Worm (Caenorhabditis elegans) whole organism, L4 larva: Measurements from ENCODE around the gene M163.10.
A peak's percentile ranks its signal among the peaks of the same experiment; 100 is the strongest.

Experiments
- D1046.2 ChIP-seq: fragments of 200-800 bp; sonication (Bioruptor generic); IDR thresholded peaks from 2 replicates; pipeline ENCODE4 v1.3.6; 2022; ENCODE audit warnings: missing genetic modification characterization, missing compliant biosample characterization
- F26F4.8 ChIP-seq: fragments of 200-800 bp; sonication (Bioruptor generic); conservative IDR thresholded peaks from 2 replicates; pipeline ENCODE4 v1.3.6; 2022; ENCODE audit warnings: missing genetic modification characterization, missing compliant biosample characterization
- T20F7.1 ChIP-seq: fragments of 200-800 bp; sonication (Bioruptor generic); optimal IDR thresholded peaks from 2 replicates; lab custom pipeline; 2018; ENCODE audit warnings: mild to moderate bottlenecking, missing genetic modification characterization, missing compliant biosample characterization
- Y5F2A.4 ChIP-seq: fragments of 200-800 bp; sonication (Bioruptor generic); optimal IDR thresholded peaks from 2 replicates; lab custom pipeline; 2018; ENCODE audit warnings: mild to moderate bottlenecking, missing genetic modification characterization, missing compliant biosample characterization
- aha-1 ChIP-seq: fragments of 150-350 bp; peaks from one replicate; lab custom pipeline; 2014; ENCODE audit warnings: missing biosample characterization, missing genetic modification characterization
- ceh-20 ChIP-seq: fragments of 200-800 bp; sonication (Bioruptor generic); IDR thresholded peaks from 2 replicates; pipeline ENCODE4 v1.3.6; 2022; ENCODE audit warnings: missing genetic modification reagents, missing genetic modification characterization, missing compliant biosample characterization
- ctbp-1 ChIP-seq: fragments of 200-800 bp; sonication (Bioruptor generic); IDR thresholded peaks from 2 replicates; pipeline ENCODE4 v1.3.6; 2022; ENCODE audit warnings: missing genetic modification reagents, missing genetic modification characterization, missing compliant biosample characterization
- daf-12 ChIP-seq: fragments of 150-350 bp; optimal IDR thresholded peaks from 2 replicates; lab custom pipeline; 2014; ENCODE audit warnings: missing biosample characterization, missing genetic modification reagents, missing genetic modification characterization
- daf-16 ChIP-seq, 3 experiments: sonication (generic microtip); optimal IDR thresholded peaks; 2 replicates each; lab custom pipeline; 2016 to 2017; ENCODE audit warnings: missing genetic modification characterization in 3 of 3, missing genetic modification reagents in 3 of 3, mild to moderate bottlenecking in 2 of 3, missing compliant biosample characterization in 2 of 3, missing biosample characterization in 1 of 3, moderate library complexity in 1 of 3
- dmd-6 ChIP-seq: fragments of 200-800 bp; sonication (Bioruptor generic); IDR thresholded peaks from 2 replicates; pipeline ENCODE4 v1.3.6; 2022; ENCODE audit warnings: missing genetic modification reagents, missing genetic modification characterization, missing compliant biosample characterization
- dmd-9 ChIP-seq: fragments of 200-800 bp; sonication (Bioruptor generic); IDR thresholded peaks from 2 replicates; pipeline ENCODE4 v1.3.6; 2022; ENCODE audit warnings: missing genetic modification reagents, missing genetic modification characterization, missing compliant biosample characterization
- duxl-1 ChIP-seq: sonication (generic microtip); optimal IDR thresholded peaks from 2 replicates; lab custom pipeline; 2016; ENCODE audit warnings: mild to moderate bottlenecking, missing genetic modification characterization, moderate library complexity, missing compliant biosample characterization; ENCODE audit not compliant: poor library complexity
- gei-8 ChIP-seq: fragments of 200-800 bp; sonication (Bioruptor generic); optimal IDR thresholded peaks from 2 replicates; lab custom pipeline; 2018; ENCODE audit warnings: mild to moderate bottlenecking, missing genetic modification characterization, missing compliant biosample characterization
- hlh-30 ChIP-seq: sonication (generic microtip); optimal IDR thresholded peaks from 2 replicates; lab custom pipeline; 2017; ENCODE audit warnings: antibody characterized with exemption, mild to moderate bottlenecking, missing genetic modification characterization, missing compliant biosample characterization; ENCODE audit not compliant: insufficient read depth
- hmg-1.1 ChIP-seq: fragments of 200-800 bp; sonication (Bioruptor generic); IDR thresholded peaks from 2 replicates; pipeline ENCODE4 v1.3.6; 2022; ENCODE audit warnings: missing genetic modification reagents, missing genetic modification characterization, missing compliant biosample characterization
- lim-7 ChIP-seq: fragments of 200-800 bp; sonication (Bioruptor generic); IDR thresholded peaks from 2 replicates; pipeline ENCODE4 v1.3.6; 2022; ENCODE audit warnings: missing genetic modification characterization, missing compliant biosample characterization
- lin-13 ChIP-seq: fragments of 150-350 bp; optimal IDR thresholded peaks from 2 replicates; lab custom pipeline; 2014; ENCODE audit warnings: missing biosample characterization, missing genetic modification reagents, missing genetic modification characterization
- mdt-29 ChIP-seq: fragments of 200-800 bp; sonication (Bioruptor generic); IDR thresholded peaks from 2 replicates; pipeline ENCODE4 v1.3.6; 2022; ENCODE audit warnings: missing genetic modification reagents, missing genetic modification characterization, missing compliant biosample characterization
- mxl-3 ChIP-seq: fragments of 200-800 bp; sonication (Bioruptor generic); optimal IDR thresholded peaks from 2 replicates; lab custom pipeline; 2018; ENCODE audit warnings: mild to moderate bottlenecking, missing genetic modification characterization, missing compliant biosample characterization
- nhr-102 ChIP-seq: sonication (generic microtip); optimal IDR thresholded peaks from 2 replicates; lab custom pipeline; 2016; ENCODE audit warnings: mild to moderate bottlenecking, missing genetic modification characterization, moderate library complexity, missing compliant biosample characterization
- nhr-25 ChIP-seq: sonication (generic microtip); optimal IDR thresholded peaks from 2 replicates; lab custom pipeline; 2017; ENCODE audit warnings: missing genetic modification characterization, mild to moderate bottlenecking, missing compliant biosample characterization, antibody characterized with exemption, moderate library complexity, borderline replicate concordance; ENCODE audit not compliant: insufficient read depth
- nhr-28 ChIP-seq: fragments of 150-350 bp; optimal IDR thresholded peaks from 2 replicates; lab custom pipeline; 2014; ENCODE audit warnings: missing biosample characterization, missing genetic modification characterization
- nhr-41 ChIP-seq: fragments of 200-800 bp; sonication (Bioruptor generic); IDR thresholded peaks from 2 replicates; pipeline ENCODE4 v1.3.6; 2022; ENCODE audit warnings: missing genetic modification reagents, missing genetic modification characterization, missing compliant biosample characterization
- nhr-42 ChIP-seq: fragments of 200-800 bp; sonication (Bioruptor generic); IDR thresholded peaks from 2 replicates; pipeline ENCODE4 v1.3.6; 2022; ENCODE audit warnings: missing genetic modification characterization, missing compliant biosample characterization
- nhr-48 ChIP-seq: sonication (generic microtip); optimal IDR thresholded peaks from 2 replicates; lab custom pipeline; 2016; ENCODE audit warnings: mild to moderate bottlenecking, missing genetic modification characterization, missing compliant biosample characterization
- php-3 ChIP-seq: fragments of 200-800 bp; sonication (Bioruptor generic); IDR thresholded peaks from 2 replicates; pipeline ENCODE4 v1.3.6; 2022; ENCODE audit warnings: missing genetic modification reagents, missing genetic modification characterization, missing compliant biosample characterization
- rbr-2 ChIP-seq: sonication (generic microtip); optimal IDR thresholded peaks from 2 replicates; lab custom pipeline; 2016; ENCODE audit warnings: missing genotype, missing genetic modification characterization, missing compliant biosample characterization
- saeg-2 ChIP-seq: fragments of 200-800 bp; sonication (Bioruptor generic); IDR thresholded peaks from 2 replicates; pipeline ENCODE4 v1.3.6; 2022; ENCODE audit warnings: missing genetic modification reagents, missing genetic modification characterization, missing compliant biosample characterization
- snpc-1.2 ChIP-seq: fragments of 200-800 bp; sonication (Bioruptor generic); IDR thresholded peaks from 2 replicates; pipeline ENCODE4 v1.3.6; 2022; ENCODE audit warnings: missing genetic modification reagents, missing genetic modification characterization, missing compliant biosample characterization
- spr-1 ChIP-seq: sonication (generic microtip); optimal IDR thresholded peaks from 2 replicates; lab custom pipeline; 2016; ENCODE audit warnings: mild to moderate bottlenecking, missing genetic modification characterization, missing compliant biosample characterization
- tra-1 ChIP-seq: fragments of 200-800 bp; sonication (Bioruptor generic); IDR thresholded peaks from 2 replicates; pipeline ENCODE4 v1.3.6; 2022; ENCODE audit warnings: missing genetic modification reagents, missing genetic modification characterization, missing compliant biosample characterization
- zfp-2 ChIP-seq: sonication (generic microtip); optimal IDR thresholded peaks from 2 replicates; lab custom pipeline; 2016; ENCODE audit warnings: mild to moderate bottlenecking, missing genetic modification characterization, missing compliant biosample characterization
- zfp-3 ChIP-seq: fragments of 200-800 bp; sonication (Bioruptor generic); conservative IDR thresholded peaks from 2 replicates; pipeline ENCODE4 v1.3.6; 2022; ENCODE audit warnings: missing genetic modification reagents, missing genetic modification characterization, missing compliant biosample characterization
- zip-2 ChIP-seq: fragments of 150-350 bp; optimal IDR thresholded peaks from 2 replicates; lab custom pipeline; 2014; ENCODE audit warnings: missing biosample characterization, missing genetic modification characterization

M163.10 gene

DNA sequence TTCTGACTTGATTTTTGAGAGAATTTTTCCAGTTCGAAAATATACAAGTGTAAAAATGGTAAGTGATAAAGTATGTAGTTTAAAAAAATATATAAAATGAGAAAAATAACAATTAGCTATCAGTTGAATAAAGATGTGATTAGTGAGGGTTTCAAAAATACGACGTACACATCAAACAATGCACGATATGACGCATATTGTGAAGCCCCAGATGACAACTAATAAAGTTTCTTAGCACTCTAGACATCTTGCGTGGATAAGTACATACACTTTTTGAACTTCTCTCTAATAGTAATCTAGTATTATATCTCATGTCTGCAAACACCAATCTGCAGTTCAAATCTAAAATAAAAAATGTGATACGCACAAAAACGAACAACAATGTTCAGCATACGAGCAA lies 40.4 kb upstream of the M163.10 start:
- peak; percentile 55 for TF ChIP-seq aha-1
- no peak for TF ChIP-seq Y5F2A.4 (GFP tag; lab: Kevin White, UChicago)

DNA sequence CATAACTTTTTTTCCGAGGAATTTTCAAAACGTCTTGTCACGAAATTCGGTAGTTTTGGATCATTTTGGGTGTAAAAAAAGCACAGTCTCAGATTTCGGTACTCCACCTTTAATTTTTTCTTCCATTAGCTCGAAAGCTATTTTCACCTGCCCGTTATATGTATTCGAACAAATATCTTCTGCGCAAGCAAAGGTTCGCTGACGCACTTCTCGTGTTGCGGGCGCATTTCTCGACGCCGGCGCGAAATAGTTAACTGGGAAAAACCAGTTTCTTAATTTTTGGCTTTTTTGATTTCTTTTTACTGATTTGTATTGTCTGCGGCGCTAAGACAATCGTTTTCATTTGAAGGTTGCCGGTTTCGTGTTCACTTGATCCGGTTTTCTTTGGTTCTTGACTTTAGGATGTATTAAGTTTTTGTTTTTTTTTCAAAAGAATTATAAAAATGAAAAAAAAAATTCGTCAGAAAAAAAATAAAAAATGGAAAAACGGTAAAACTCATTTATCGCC lies 35.1 kb upstream of the M163.10 start:
- TF ChIP-seq daf-12 (tag; lab: Kevin White, UChicago): no peak
- TF ChIP-seq aha-1: peak; percentile 68

DNA sequence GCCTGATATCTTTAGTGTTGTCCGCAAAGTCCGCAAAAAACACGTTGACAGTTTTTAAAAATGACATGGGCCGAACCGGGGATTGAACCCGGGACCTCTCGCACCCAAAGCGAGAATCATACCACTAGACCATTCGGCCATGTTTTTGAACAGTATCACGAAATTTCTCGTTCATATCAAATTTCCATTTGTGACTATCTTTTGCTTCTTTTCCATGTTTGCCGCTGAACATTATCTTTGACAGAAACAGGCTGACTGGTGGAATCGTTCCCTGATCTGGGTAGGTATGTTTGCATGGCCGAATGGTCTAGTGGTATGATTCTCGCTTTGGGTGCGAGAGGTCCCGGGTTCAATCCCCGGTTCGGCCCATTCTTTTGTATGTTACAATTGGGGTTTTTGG lies 33.0 kb upstream of the M163.10 start:
- TF ChIP-seq zfp-3: peak; percentile 49; the same call in 1 of the 2 replicates
- TF ChIP-seq nhr-28: peak; percentile 40
- peak; percentile 51 for TF ChIP-seq spr-1 (tag; lab: Kevin White, UChicago)
- peak; percentile 2 for TF ChIP-seq nhr-25
- peak; percentile 58 for TF ChIP-seq lim-7 (GFP tag; lab: Robert Waterston, UW)
- 0 out of 2 replicates have a peak, but pooled peaks have one; percentile 57 for TF ChIP-seq F26F4.8 (GFP tag; lab: Robert Waterston, UW)
- peak; percentile 44 for TF ChIP-seq mxl-3 (GFP tag; lab: Kevin White, UChicago)
- peak; percentile 9 for TF ChIP-seq T20F7.1 (GFP tag; lab: Kevin White, UChicago)
- peak; percentile 21; the same call in 1 of the 2 replicates for TF ChIP-seq tra-1 (GFP tag; lab: Robert Waterston, UW)
- 0 out of 2 replicates have a peak, but pooled peaks have one; percentile 46 for TF ChIP-seq ctbp-1 (GFP tag; lab: Robert Waterston, UW)
- peak; percentile 71 for TF ChIP-seq nhr-48 (tag; lab: Kevin White, UChicago)
- TF ChIP-seq hmg-1.1 (GFP tag; lab: Robert Waterston, UW): peak; percentile 65
- TF ChIP-seq aha-1: peak; percentile 84
- TF ChIP-seq lin-13 (GFP tag; lab: Kevin White, UChicago): peak; percentile 48
- TF ChIP-seq daf-16 (GFP tag; optimal IDR thresholded peaks at IDR 0.05; lab: Kevin White, UChicago): peak in 1 of 2 experiments; percentile 79
- TF ChIP-seq daf-16 (tag; optimal IDR thresholded peaks at IDR 0.05; lab: Kevin White, UChicago): peak; percentile 66
- peak; percentile 43 for TF ChIP-seq zfp-2 (tag; lab: Kevin White, UChicago)
- peak; percentile 37 for TF ChIP-seq hlh-30
- peak; percentile 62; the same call in 1 of the 2 replicates for TF ChIP-seq dmd-9
- peak; percentile 7 for TF ChIP-seq rbr-2
- TF ChIP-seq gei-8 (GFP tag; lab: Kevin White, UChicago): peak; percentile 45
- TF ChIP-seq duxl-1 (tag; lab: Kevin White, UChicago): peak; percentile 53
- TF ChIP-seq mdt-29 (GFP tag; lab: Robert Waterston, UW): 0 out of 2 replicates have a peak, but pooled peaks have one; percentile 71
- TF ChIP-seq ceh-20 (GFP tag; lab: Robert Waterston, UW): peak; percentile 18; the same call in 1 of the 2 replicates
- TF ChIP-seq D1046.2 (GFP tag; lab: Robert Waterston, UW): peak; percentile 75; the same call in 1 of the 2 replicates
- 0 out of 2 replicates have a peak, but pooled peaks have one; percentile 36 for TF ChIP-seq nhr-42 (GFP tag; lab: Robert Waterston, UW)
- peak; percentile 60 for TF ChIP-seq snpc-1.2 (GFP tag; lab: Robert Waterston, UW)
- TF ChIP-seq saeg-2 (GFP tag; lab: Robert Waterston, UW): 0 out of 2 replicates have a peak, but pooled peaks have one; percentile 49
- TF ChIP-seq dmd-6 (GFP tag; lab: Robert Waterston, UW): peak; percentile 43
- peak; percentile 71 for TF ChIP-seq nhr-102
- TF ChIP-seq php-3 (GFP tag; lab: Robert Waterston, UW): peak; percentile 59; the same call in 1 of the 2 replicates
- peak; percentile 48 for TF ChIP-seq zip-2 (tag; lab: Kevin White, UChicago)
- TF ChIP-seq nhr-41: peak; percentile 65; the same call in 1 of the 2 replicates

DNA sequence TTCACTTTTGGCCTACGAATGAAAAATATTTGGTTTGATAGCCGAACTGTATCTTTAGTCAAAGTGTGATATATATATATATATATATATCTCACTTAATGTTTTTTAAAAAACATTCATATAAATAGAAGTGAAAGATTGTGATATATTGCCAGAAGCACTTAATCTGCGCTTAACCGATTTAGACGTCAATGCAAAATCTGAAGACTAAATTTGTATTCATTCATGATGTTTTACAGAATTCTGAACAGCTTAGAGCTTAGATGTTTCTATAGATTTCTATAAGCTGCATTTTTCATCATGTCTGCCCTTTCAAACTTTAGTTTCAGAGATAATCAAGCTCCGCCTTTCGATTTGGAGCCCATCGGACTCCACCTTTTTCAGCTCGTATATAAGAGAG lies 28.5 kb upstream of the M163.10 start, which contains the start of gene F23D12.3:
F23D12.3 (plus strand) TSS at position 301 of the 400 bp plus-strand sequence.
- TF ChIP-seq nhr-25: no peak
